Worm (Caenorhabditis elegans) whole organism, L4 larva: ENCODE results near the gene K10B4.3.

Source experiments
- D1046.2 ChIP-seq: fragments of 200-800 bp; sonication (Bioruptor generic); IDR thresholded peaks from 2 replicates; pipeline ENCODE4 v1.3.6; 2022; ENCODE audit warnings: missing genetic modification characterization, missing compliant biosample characterization
- F44E2.7 ChIP-seq: fragments of 200-800 bp; sonication (Bioruptor generic); IDR thresholded peaks from 2 replicates; pipeline ENCODE4 v2.1.2; 2022; ENCODE audit warnings: missing genetic modification characterization, missing compliant biosample characterization
- ZK337.2 ChIP-seq: fragments of 200-800 bp; sonication (Bioruptor generic); IDR thresholded peaks from 2 replicates; pipeline ENCODE4 v1.3.6; 2022; ENCODE audit warnings: missing genetic modification reagents, missing genetic modification characterization, missing compliant biosample characterization
- ceh-82 ChIP-seq: sonication (generic microtip); optimal IDR thresholded peaks from 2 replicates; lab custom pipeline; 2017; ENCODE audit warnings: missing biosample characterization, missing genetic modification characterization
- fos-1 ChIP-seq: fragments of 150-350 bp; optimal IDR thresholded peaks from 2 replicates; lab custom pipeline; 2014; ENCODE audit warnings: missing biosample characterization, missing genetic modification characterization
- nhr-48 ChIP-seq: sonication (generic microtip); optimal IDR thresholded peaks from 2 replicates; lab custom pipeline; 2016; ENCODE audit warnings: mild to moderate bottlenecking, missing genetic modification characterization, missing compliant biosample characterization

DNA sequence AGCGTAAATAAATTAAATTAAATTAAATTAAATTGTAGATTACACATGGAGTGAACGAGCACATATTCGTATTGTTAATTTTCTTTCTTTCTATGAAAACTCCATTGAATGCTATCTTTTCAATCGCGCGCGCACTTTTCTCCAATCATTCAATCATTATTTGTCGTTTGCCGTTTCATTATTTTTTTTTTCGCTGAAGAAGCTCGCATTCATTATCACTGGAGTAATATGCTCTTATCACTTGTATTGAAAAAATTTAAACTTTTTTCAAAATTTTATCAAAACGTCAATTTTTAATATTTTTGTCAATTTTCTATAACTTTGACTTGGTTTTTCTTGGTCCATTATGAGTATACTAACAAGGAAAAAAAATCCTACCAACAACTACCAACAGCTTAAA is 55.5 kb downstream of the K10B4.3 start:
- TF ChIP-seq D1046.2 (GFP tag; lab: Robert Waterston, UW) (no peak), F44E2.7 (no peak), ceh-82 (no peak), ZK337.2 (no peak), fos-1 (no peak), nhr-48 (no peak)
